Worm (Caenorhabditis elegans): Measurements from ENCODE around the gene rpn-5.

- TF ChIP-seq ama-1 (optimal IDR thresholded peaks at IDR 0.05) (no peak), scrt-1 (GFP tag; IDR thresholded peaks at IDR 0.05) (no peak), flt-1 (GFP tag; IDR thresholded peaks at IDR 0.05) (no peak), hmg-4 (GFP tag; optimal IDR thresholded peaks at IDR 0.05) (no peak), F13C5.2 (tag; optimal IDR thresholded peaks at IDR 0.05) (no peak)
Measured at ce11 chrII:4681391-4681790, 16.8 kb downstream of the rpn-5 start, which contains the start of gene T05A7.7.
